Fruit fly (Drosophila melanogaster): ENCODE measurements around the gene FER.
A peak's percentile ranks its signal among the peaks of the same experiment; 100 is the strongest.

The FER gene

dm6 chr3R:9394385-9395042, at the start of gene FER (continued):
- TF ChIP-seq chm (GFP tag; IDR thresholded peaks at IDR 0.05) (peak; percentile 85), CG31441 (GFP tag; IDR thresholded peaks at IDR 0.05) (no peak; the same call in 1 of the 2 replicates), ci (GFP tag; IDR thresholded peaks at IDR 0.05) (peak; percentile 85), CG3726 (GFP tag; IDR thresholded peaks at IDR 0.05) (no peak), Atf3 (GFP tag; optimal IDR thresholded peaks at IDR 0.05) (peak; percentile 5), hb (GFP tag; IDR thresholded peaks at IDR 0.05; ENCODE audit: partially characterized antibody) (no peak), Rfx (GFP tag; IDR thresholded peaks at IDR 0.05) (peak; percentile 56; the same call in 1 of the 2 replicates), nmo (GFP tag; optimal IDR thresholded peaks at IDR 0.05) (no peak), grau (tag; optimal IDR thresholded peaks at IDR 0.05) (peak; percentile 11), caup (GFP tag; optimal IDR thresholded peaks at IDR 0.05; ENCODE audit: severe bottlenecking) (peak; percentile 66), CG2712 (tag; optimal IDR thresholded peaks at IDR 0.05) (peak; percentile 17), Opbp (GFP tag; IDR thresholded peaks at IDR 0.05; ENCODE audit: partially characterized antibody) (peak; percentile 70), Hey (tag; optimal IDR thresholded peaks at IDR 0.05) (no peak), Sox100B (GFP tag; optimal IDR thresholded peaks at IDR 0.05) (no peak), NFAT (GFP tag; IDR thresholded peaks at IDR 0.05) (peak; percentile 68), CG32767 (GFP tag; IDR thresholded peaks at IDR 0.05) (no peak), ham (GFP tag; IDR thresholded peaks at IDR 0.05) (no peak), Xrp1 (GFP tag; IDR thresholded peaks at IDR 0.05) (peak; percentile 33; the same call in 1 of the 2 replicates), Max (GFP tag; optimal IDR thresholded peaks at IDR 0.05) (no peak), Sox102F (GFP tag; optimal IDR thresholded peaks at IDR 0.05) (no peak), CHES-1-like (GFP tag; optimal IDR thresholded peaks at IDR 0.05) (peak; percentile 53), tgo (GFP tag; IDR thresholded peaks at IDR 0.05) (no peak), CG4328 (GFP tag; optimal IDR thresholded peaks at IDR 0.05) (peak; percentile 37), CG15479 (GFP tag; optimal IDR thresholded peaks at IDR 0.05) (no peak), CG18262 (tag; optimal IDR thresholded peaks at IDR 0.05) (peak; percentile 11), vfl (GFP tag; optimal IDR thresholded peaks at IDR 0.05) (no peak), maf-S (GFP tag; optimal IDR thresholded peaks at IDR 0.05) (no peak), Med (GFP tag) (peak; percentile 94), CG6689 (GFP tag; IDR thresholded peaks at IDR 0.05) (no peak), Six4 (GFP tag; optimal IDR thresholded peaks at IDR 0.05) (no peak), danr (GFP tag; IDR thresholded peaks at IDR 0.05) (no peak), oc (tag; optimal IDR thresholded peaks at IDR 0.05) (peak; percentile 65), Taf1 (GFP tag; IDR thresholded peaks at IDR 0.05) (no peak), CG17328 (GFP tag; IDR thresholded peaks at IDR 0.05) (0 out of 2 replicates have a peak, but pooled peaks have one; percentile 9), vnd (GFP tag; IDR thresholded peaks at IDR 0.05; ENCODE audit: partially characterized antibody) (peak; percentile 47; the same call in 1 of the 3 replicates), CG31388 (GFP tag; optimal IDR thresholded peaks at IDR 0.05) (no peak), sug (tag; optimal IDR thresholded peaks at IDR 0.05) (peak; percentile 39), CG1233 (GFP tag; optimal IDR thresholded peaks at IDR 0.05) (no peak), hth (optimal IDR thresholded peaks at IDR 0.05) (no peak), crol (GFP tag; IDR thresholded peaks at IDR 0.05) (no peak), chn (GFP tag; optimal IDR thresholded peaks at IDR 0.05) (no peak), zen (tag; optimal IDR thresholded peaks at IDR 0.05) (no peak), Lim3 (GFP tag; IDR thresholded peaks at IDR 0.05) (no peak), sqz (GFP tag; optimal IDR thresholded peaks at IDR 0.05) (peak; percentile 26), CG13775 (GFP tag; optimal IDR thresholded peaks at IDR 0.05) (peak; percentile 5), CG18764 (GFP tag; optimal IDR thresholded peaks at IDR 0.05) (no peak), Mrtf (GFP tag; IDR thresholded peaks at IDR 0.05) (no peak), en (GFP tag; optimal IDR thresholded peaks at IDR 0.05) (no peak), seq (GFP tag; IDR thresholded peaks at IDR 0.05) (no peak; the same call in 1 of the 2 replicates), HmgD (GFP tag; optimal IDR thresholded peaks at IDR 0.05) (peak; percentile 69), chinmo (GFP tag; IDR thresholded peaks at IDR 0.05; ENCODE audit: partially characterized antibody) (peak; percentile 97)

Data from whole organism, embryonic.